Fruit fly (Drosophila melanogaster) whole organism, pupa: ENCODE data around the gene Ugalt.

ENCODE experiments used
- CG15710 ChIP-seq: fragments of 200-800 bp; sonication (Bioruptor generic); optimal IDR thresholded peaks from 2 replicates; lab custom pipeline; 2018; ENCODE audit warnings: missing biosample characterization, mild to moderate bottlenecking, missing genetic modification characterization, moderate library complexity
- CG4496 ChIP-seq: fragments of 200-800 bp; sonication (Bioruptor generic); IDR thresholded peaks from 3 replicates; pipeline ENCODE4 v1.3.6; 2022; ENCODE audit warnings: missing biosample characterization, missing genetic modification characterization
- CG8159 ChIP-seq: fragments of 200-800 bp; sonication (Bioruptor generic); optimal IDR thresholded peaks from 3 replicates; lab custom pipeline; 2018; ENCODE audit warnings: missing biosample characterization, mild to moderate bottlenecking, missing genetic modification characterization, moderate library complexity
- CG8301 ChIP-seq: fragments of 200-800 bp; sonication (Bioruptor generic); optimal IDR thresholded peaks from 2 replicates; lab custom pipeline; 2018; ENCODE audit warnings: missing biosample characterization, mild to moderate bottlenecking, missing genetic modification characterization
- D1 ChIP-seq: fragments of 200-800 bp; sonication (Bioruptor generic); optimal IDR thresholded peaks from 2 replicates; lab custom pipeline; 2018; ENCODE audit warnings: missing biosample characterization, mild to moderate bottlenecking, missing genetic modification characterization, moderate library complexity
- Pif1B ChIP-seq: fragments of 200-800 bp; sonication (Bioruptor generic); optimal IDR thresholded peaks from 3 replicates; lab custom pipeline; 2016; ENCODE audit warnings: missing biosample characterization, missing genetic modification characterization
- Snoo ChIP-seq: fragments of 200-800 bp; sonication (Bioruptor generic); optimal IDR thresholded peaks from 3 replicates; lab custom pipeline; 2017; ENCODE audit warnings: missing biosample characterization, mild to moderate bottlenecking, missing genetic modification characterization, inconsistent platforms
- fd96Ca ChIP-seq: fragments of 200-800 bp; sonication (Bioruptor generic); IDR thresholded peaks from 3 replicates; pipeline ENCODE4 v1.3.6; 2022; ENCODE audit warnings: missing biosample characterization, missing genetic modification characterization

DNA sequence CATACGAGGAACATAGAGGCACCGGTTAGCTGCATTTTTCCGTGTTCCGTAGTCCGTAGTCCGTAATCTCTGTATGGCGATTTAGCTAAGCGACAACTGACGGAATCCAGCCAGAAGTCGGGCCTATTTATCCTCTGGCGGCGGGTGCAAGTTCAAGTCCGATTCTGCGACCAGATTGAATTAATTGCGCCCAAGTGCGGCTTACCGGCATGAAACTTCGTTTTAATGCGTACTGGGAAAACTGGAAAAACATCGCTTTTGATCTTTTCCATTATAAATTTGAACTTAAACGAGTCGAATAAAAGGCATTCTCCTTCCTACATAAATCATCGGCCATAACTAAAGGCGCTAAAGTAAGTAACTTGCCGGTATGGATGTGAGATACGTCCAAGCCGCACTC, 9.9 kb downstream of the Ugalt start, which contains the start of gene dyw:
- TF ChIP-seq Snoo (no peak), CG8159 (tag; lab: Kevin White, UChicago) (no peak), fd96Ca (GFP tag; lab: Robert Waterston, UW) (no peak), CG4496 (GFP tag; lab: Robert Waterston, UW) (no peak), CG15710 (tag; lab: Kevin White, UChicago) (no peak), Pif1B (GFP tag; lab: Kevin White, UChicago) (no peak), D1 (tag; lab: Kevin White, UChicago) (no peak), CG8301 (tag; lab: Kevin White, UChicago) (no peak)
